Worm (Caenorhabditis elegans) whole organism, young adult: Measurements from ENCODE around the gene chtb-3.

ENCODE experiments used
- B0261.1 ChIP-seq: sonication (generic microtip); optimal IDR thresholded peaks from 2 replicates; lab custom pipeline; 2016; ENCODE audit warnings: mild to moderate bottlenecking, missing genetic modification characterization, moderate library complexity, missing compliant biosample characterization
- F37B4.10 ChIP-seq: fragments of 200-800 bp; sonication (Bioruptor generic); IDR thresholded peaks from 2 replicates; pipeline ENCODE4 v1.3.6; 2022; ENCODE audit warnings: missing genetic modification characterization, missing compliant biosample characterization
- ama-1 ChIP-seq, 3 experiments: fragments of 150-350 bp in 1 of 3; sonication (generic microtip) in 2 of 3; optimal IDR thresholded peaks; 2 replicates each; lab custom pipeline; 2014 to 2018; ENCODE audit warnings: missing biosample characterization in 2 of 3, missing genetic modification characterization in 2 of 3, missing genetic modification reagents in 2 of 3
- cebp-2 ChIP-seq: fragments of 200-800 bp; sonication (Bioruptor generic); IDR thresholded peaks from 2 replicates; pipeline ENCODE4 v1.3.6; 2022; ENCODE audit warnings: missing genetic modification characterization, missing compliant biosample characterization
- ets-4 ChIP-seq: fragments of 200-800 bp; sonication (Bioruptor generic); optimal IDR thresholded peaks from 2 replicates; lab custom pipeline; 2018; ENCODE audit warnings: mild to moderate bottlenecking, missing genetic modification characterization, missing compliant biosample characterization
- him-1 ChIP-seq: sonication (generic microtip); optimal IDR thresholded peaks from 2 replicates; lab custom pipeline; 2016; ENCODE audit warnings: missing genotype, missing genetic modification reagents, missing genetic modification characterization, missing compliant biosample characterization
- hlh-12 ChIP-seq: sonication (generic microtip); optimal IDR thresholded peaks from 2 replicates; lab custom pipeline; 2016; ENCODE audit warnings: missing genetic modification characterization, missing compliant biosample characterization
- lin-54 ChIP-seq: fragments of 200-800 bp; sonication (Bioruptor generic); optimal IDR thresholded peaks from 2 replicates; lab custom pipeline; 2018; ENCODE audit warnings: mild to moderate bottlenecking, missing genetic modification characterization, missing compliant biosample characterization
- snpc-1.3 ChIP-seq: sonication (generic microtip); optimal IDR thresholded peaks from 2 replicates; lab custom pipeline; 2017; ENCODE audit warnings: missing genetic modification characterization, mild to moderate bottlenecking, missing compliant biosample characterization, antibody characterized with exemption, moderate library complexity, missing genotype, missing genetic modification reagents; ENCODE audit not compliant: insufficient read depth
- snpc-4 ChIP-seq, 5 experiments: fragments of 150-350 bp in 1 of 5; sonication (generic microtip) in 4 of 5; optimal IDR thresholded peaks; 2 replicates each; lab custom pipeline; 2014 to 2018; ENCODE audit warnings: missing genetic modification characterization in 5 of 5, missing biosample characterization in 3 of 5, antibody characterized with exemption in 2 of 5, mild to moderate bottlenecking in 2 of 5, missing compliant biosample characterization in 2 of 5, missing genotype in 2 of 5, moderate library complexity in 2 of 5, missing genetic modification reagents in 1 of 5
- unc-62 ChIP-seq: fragments of 150-350 bp; optimal IDR thresholded peaks from 2 replicates; lab custom pipeline; 2014; ENCODE audit warnings: missing biosample characterization, missing genetic modification reagents, missing genetic modification characterization
- ztf-6 ChIP-seq: fragments of 200-800 bp; sonication (Bioruptor generic); IDR thresholded peaks from 2 replicates; pipeline ENCODE4 v1.3.6; 2022; ENCODE audit warnings: missing genetic modification reagents, missing genetic modification characterization, missing compliant biosample characterization

DNA sequence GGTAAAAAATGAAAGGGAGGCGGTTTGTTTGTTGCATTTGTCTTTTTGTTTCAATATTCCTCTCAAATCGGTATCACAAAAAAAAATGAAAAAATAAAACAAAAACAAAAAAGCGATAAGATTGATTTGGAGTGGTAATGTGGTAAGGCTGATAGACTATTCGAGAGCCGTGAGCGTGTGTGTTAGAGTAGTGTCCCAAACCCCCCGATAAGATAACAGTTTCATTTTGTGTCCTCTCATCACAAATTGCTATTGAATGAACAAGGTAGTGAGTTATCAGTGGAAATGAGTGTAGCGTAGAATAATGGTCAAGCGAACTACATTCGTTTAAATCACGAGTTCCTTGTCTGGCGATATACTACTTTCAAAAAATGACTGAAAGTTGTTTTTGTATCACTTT is 19.0 kb upstream of the chtb-3 start:
- TF ChIP-seq lin-54 (GFP tag; lab: Kevin White, UChicago): no peak
- no peak for TF ChIP-seq cebp-2 (GFP tag; lab: Robert Waterston, UW)
- no peak for TF ChIP-seq snpc-1.3 (tag; lab: Kevin White, UChicago)
- no peak for TF ChIP-seq him-1 (tag; lab: Kevin White, UChicago)
- no peak for TF ChIP-seq ztf-6 (GFP tag; lab: Robert Waterston, UW)
- no peak for TF ChIP-seq hlh-12
- TF ChIP-seq unc-62 (GFP tag; lab: Kevin White, UChicago): no peak
- no peak for TF ChIP-seq B0261.1
- no peak for TF ChIP-seq F37B4.10 (GFP tag; lab: Robert Waterston, UW)
- no peak for TF ChIP-seq ets-4 (GFP tag; lab: Kevin White, UChicago)
- no peak for TF ChIP-seq snpc-4 (GFP tag; optimal IDR thresholded peaks at IDR 0.05; lab: Kevin White, UChicago)
- TF ChIP-seq snpc-4 (tag; optimal IDR thresholded peaks at IDR 0.05; lab: Kevin White, UChicago): no peak
- no peak for TF ChIP-seq ama-1 (optimal IDR thresholded peaks at IDR 0.05; lab: Kevin White, UChicago)
- no peak for TF ChIP-seq ama-1 (GFP tag; optimal IDR thresholded peaks at IDR 0.05; lab: Kevin White, UChicago)
